Worm (Caenorhabditis elegans) whole organism, L3 larva: ENCODE measurements around the gene nlp-50.

ENCODE experiments used
- R02D3.7 ChIP-seq: fragments of 150-350 bp; optimal IDR thresholded peaks from 2 replicates; lab custom pipeline; 2014; ENCODE audit warnings: missing biosample characterization, missing genetic modification characterization
- aly-2 ChIP-seq: fragments of 150-350 bp; optimal IDR thresholded peaks from 2 replicates; lab custom pipeline; 2014; ENCODE audit warnings: missing biosample characterization, missing genetic modification characterization
- ama-1 ChIP-seq: fragments of 150-350 bp; optimal IDR thresholded peaks from 2 replicates; lab custom pipeline; 2018
- ceh-28 ChIP-seq: fragments of 150-350 bp; optimal IDR thresholded peaks from 2 replicates; lab custom pipeline; 2014; ENCODE audit warnings: missing biosample characterization, missing genetic modification reagents, missing genetic modification characterization
- ceh-82 ChIP-seq: fragments of 150-350 bp; optimal IDR thresholded peaks from 2 replicates; lab custom pipeline; 2014; ENCODE audit warnings: missing biosample characterization, missing genetic modification characterization
- daf-12 ChIP-seq: fragments of 150-350 bp; optimal IDR thresholded peaks from 2 replicates; lab custom pipeline; 2014; ENCODE audit warnings: missing biosample characterization, missing genetic modification reagents, missing genetic modification characterization
- egl-5 ChIP-seq: fragments of 150-350 bp; optimal IDR thresholded peaks from 2 replicates; lab custom pipeline; 2017; ENCODE audit warnings: missing biosample characterization, missing genetic modification reagents, missing genetic modification characterization, inconsistent platforms
- elt-1 ChIP-seq: fragments of 150-350 bp; optimal IDR thresholded peaks from 2 replicates; lab custom pipeline; 2014; ENCODE audit warnings: missing biosample characterization, missing genetic modification characterization
- elt-2 ChIP-seq: sonication (generic microtip); optimal IDR thresholded peaks from 2 replicates; lab custom pipeline; 2016; ENCODE audit warnings: missing genetic modification reagents, mild to moderate bottlenecking, missing genetic modification characterization, missing compliant biosample characterization
- elt-3 ChIP-seq, 3 experiments: fragments of 150-350 bp in 1 of 3; sonication (generic microtip) in 2 of 3; optimal IDR thresholded peaks; 2 replicates in 2 of 3; 4 replicates in 1 of 3; lab custom pipeline; 2014 to 2017; ENCODE audit warnings: missing biosample characterization in 3 of 3, missing genetic modification characterization in 3 of 3
- fkh-10 ChIP-seq: sonication (generic microtip); optimal IDR thresholded peaks from 2 replicates; lab custom pipeline; 2017; ENCODE audit warnings: missing biosample characterization, missing genetic modification reagents, missing genetic modification characterization
- fkh-2 ChIP-seq: fragments of 150-350 bp; optimal IDR thresholded peaks from 2 replicates; lab custom pipeline; 2014; ENCODE audit warnings: missing biosample characterization, missing genetic modification reagents, missing genetic modification characterization
- hmg-11 ChIP-seq: sonication (generic microtip); optimal IDR thresholded peaks from 2 replicates; lab custom pipeline; 2016; ENCODE audit warnings: missing genetic modification characterization, missing compliant biosample characterization
- jun-1 ChIP-seq: fragments of 150-350 bp; optimal IDR thresholded peaks from 2 replicates; lab custom pipeline; 2014; ENCODE audit warnings: missing biosample characterization, missing genetic modification reagents, missing genetic modification characterization
- lin-15B ChIP-seq: fragments of 150-350 bp; optimal IDR thresholded peaks from 2 replicates; lab custom pipeline; 2014; ENCODE audit warnings: missing biosample characterization, missing genetic modification characterization
- lin-39 ChIP-seq: fragments of 150-350 bp; optimal IDR thresholded peaks from 2 replicates; lab custom pipeline; 2018; ENCODE audit warnings: missing biosample characterization, missing genetic modification reagents, missing genetic modification characterization
- lsy-12 ChIP-seq: sonication (generic microtip); optimal IDR thresholded peaks from 2 replicates; lab custom pipeline; 2016; ENCODE audit warnings: mild to moderate bottlenecking, missing genetic modification characterization, missing compliant biosample characterization
- mml-1 ChIP-seq: fragments of 150-350 bp; sonication (generic microtip); optimal IDR thresholded peaks from 3 replicates; lab custom pipeline; 2014; ENCODE audit warnings: missing biosample characterization, missing genetic modification characterization
- nfya-1 ChIP-seq: sonication (generic microtip); optimal IDR thresholded peaks from 2 replicates; lab custom pipeline; 2017; ENCODE audit warnings: missing genetic modification characterization, mild to moderate bottlenecking, missing compliant biosample characterization, antibody characterized with exemption, moderate library complexity; ENCODE audit not compliant: insufficient read depth
- nhr-11 ChIP-seq: fragments of 150-350 bp; optimal IDR thresholded peaks from 2 replicates; lab custom pipeline; 2014; ENCODE audit warnings: missing biosample characterization, missing genetic modification characterization
- nhr-12 ChIP-seq: fragments of 150-350 bp; optimal IDR thresholded peaks from 2 replicates; lab custom pipeline; 2014; ENCODE audit warnings: missing biosample characterization, missing genetic modification characterization
- nhr-23 ChIP-seq: fragments of 150-350 bp; optimal IDR thresholded peaks from 2 replicates; lab custom pipeline; 2014; ENCODE audit warnings: missing biosample characterization, missing genetic modification reagents, missing genetic modification characterization
- nhr-25 ChIP-seq: sonication (generic microtip); optimal IDR thresholded peaks from 2 replicates; lab custom pipeline; 2017; ENCODE audit warnings: missing biosample characterization, missing genetic modification characterization
- nhr-28 ChIP-seq: fragments of 150-350 bp; optimal IDR thresholded peaks from 2 replicates; lab custom pipeline; 2014; ENCODE audit warnings: missing biosample characterization, missing genetic modification characterization
- nhr-43 ChIP-seq: sonication (generic microtip); optimal IDR thresholded peaks from 2 replicates; lab custom pipeline; 2016; ENCODE audit warnings: mild to moderate bottlenecking, missing genetic modification characterization, missing compliant biosample characterization; ENCODE audit not compliant: poor library complexity, severe bottlenecking
- nhr-76 ChIP-seq: fragments of 150-350 bp; sonication (generic microtip); optimal IDR thresholded peaks from 5 replicates; lab custom pipeline; 2014; ENCODE audit warnings: missing biosample characterization, missing genetic modification characterization
- nhr-77 ChIP-seq: fragments of 150-350 bp; optimal IDR thresholded peaks from 2 replicates; lab custom pipeline; 2014; ENCODE audit warnings: missing biosample characterization, missing genetic modification characterization
- pha-4 ChIP-seq: fragments of 150-350 bp; optimal IDR thresholded peaks from 2 replicates; lab custom pipeline; 2014; ENCODE audit warnings: missing biosample characterization, missing genetic modification reagents, missing genetic modification characterization
- pqm-1 ChIP-seq: fragments of 150-350 bp; optimal IDR thresholded peaks from 2 replicates; lab custom pipeline; 2017; ENCODE audit warnings: missing biosample characterization, missing genetic modification characterization, inconsistent platforms
- sea-2 ChIP-seq: fragments of 150-350 bp; sonication (generic microtip); optimal IDR thresholded peaks from 4 replicates; lab custom pipeline; 2014; ENCODE audit warnings: missing biosample characterization, missing genetic modification reagents, missing genetic modification characterization
- snpc-4 ChIP-seq: fragments of 150-350 bp; optimal IDR thresholded peaks from 2 replicates; lab custom pipeline; 2014; ENCODE audit warnings: missing biosample characterization, missing genetic modification characterization
- tbx-2 ChIP-seq: sonication (generic microtip); optimal IDR thresholded peaks from 2 replicates; lab custom pipeline; 2016; ENCODE audit warnings: mild to moderate bottlenecking, missing genetic modification characterization, missing compliant biosample characterization
- unc-39 ChIP-seq: sonication (generic microtip); optimal IDR thresholded peaks from 4 replicates; lab custom pipeline; 2017; ENCODE audit warnings: missing biosample characterization, missing genetic modification characterization
- unc-62 ChIP-seq: fragments of 150-350 bp; sonication (generic microtip); optimal IDR thresholded peaks from 4 replicates; lab custom pipeline; 2014; ENCODE audit warnings: missing biosample characterization, missing genetic modification reagents, missing genetic modification characterization
- zag-1 ChIP-seq: fragments of 150-350 bp; optimal IDR thresholded peaks from 2 replicates; lab custom pipeline; 2014; ENCODE audit warnings: missing biosample characterization, missing genetic modification characterization

nlp-50 gene

ce11 chrII:6781231-6781630 is 16.4 kb downstream of the nlp-50 start:
- TF ChIP-seq aly-2 (tag; lab: Kevin White, UChicago) = no peak
- TF ChIP-seq elt-2 (tag; lab: Kevin White, UChicago) = peak; percentile 66
- no peak for TF ChIP-seq nhr-25 (tag; lab: Kevin White, UChicago)
- TF ChIP-seq pqm-1 (tag; lab: Kevin White, UChicago) = peak; percentile 30
- TF ChIP-seq, all 47 proteins: peak for 2

ce11 chrII:6781983-6782382 is 17.1 kb downstream of the nlp-50 start:
- TF ChIP-seq elt-3 (tag; optimal IDR thresholded peaks at IDR 0.05; lab: Kevin White, UChicago) = no peak
- no peak for TF ChIP-seq egl-5 (tag; lab: Kevin White, UChicago)
- no peak for TF ChIP-seq nhr-11 (tag; lab: Kevin White, UChicago)
- no peak for TF ChIP-seq fkh-10 (GFP tag; lab: Kevin White, UChicago)
- TF ChIP-seq hmg-11 (tag; lab: Kevin White, UChicago) = no peak

ce11 chrII:6782738-6783163 is 17.9 kb downstream of the nlp-50 start:
- TF ChIP-seq fkh-10 (GFP tag; lab: Kevin White, UChicago) = peak; percentile 0
- TF ChIP-seq nhr-23 (tag; lab: Kevin White, UChicago) = peak; percentile 19
- TF ChIP-seq egl-5 (tag; lab: Kevin White, UChicago) = peak; percentile 26
- no peak for TF ChIP-seq zag-1 (tag; lab: Kevin White, UChicago)
- peak; percentile 62 for TF ChIP-seq nhr-25 (tag; lab: Kevin White, UChicago)
- TF ChIP-seq jun-1 (tag; lab: Kevin White, UChicago) = peak; percentile 11
- TF ChIP-seq ceh-82 (tag; lab: Kevin White, UChicago) = no peak
- TF ChIP-seq nhr-76 (tag; lab: Kevin White, UChicago) = no peak
- TF ChIP-seq lin-39 = peak; percentile 57
- TF ChIP-seq ceh-28 = peak; percentile 83
- TF ChIP-seq nhr-11 (tag; lab: Kevin White, UChicago) = peak; percentile 26
- peak; percentile 77 for TF ChIP-seq pha-4 (tag; lab: Kevin White, UChicago)
- TF ChIP-seq snpc-4 = peak; percentile 48
- TF ChIP-seq nfya-1 (tag; lab: Kevin White, UChicago) = peak; percentile 81
- TF ChIP-seq elt-2 (tag; lab: Kevin White, UChicago) = peak; percentile 27
- no peak for TF ChIP-seq ama-1 (lab: Kevin White, UChicago)
- peak; percentile 77 for TF ChIP-seq lin-15B (tag; lab: Kevin White, UChicago)

- TF ChIP-seq sea-2 (no peak), unc-62 (GFP tag; lab: Kevin White, UChicago) (no peak), nhr-43 (tag; lab: Kevin White, UChicago) (no peak), fkh-10 (GFP tag; lab: Kevin White, UChicago) (no peak), pqm-1 (tag; lab: Kevin White, UChicago) (no peak), lsy-12 (tag; lab: Kevin White, UChicago) (no peak), jun-1 (tag; lab: Kevin White, UChicago) (no peak), egl-5 (tag; lab: Kevin White, UChicago) (no peak), mml-1 (no peak), nhr-28 (tag; lab: Kevin White, UChicago) (no peak), snpc-4 (no peak), ceh-82 (tag; lab: Kevin White, UChicago) (no peak), fkh-2 (tag; lab: Kevin White, UChicago) (no peak), daf-12 (tag; lab: Kevin White, UChicago) (no peak), nhr-77 (tag; lab: Kevin White, UChicago) (no peak), lin-39 (no peak)
Observed at ce11 chrII:6783377-6783829, 18.6 kb downstream of the nlp-50 start, which contains the start of gene gldi-2. Gene gldi-2, plus strand, starts transcription at chrII:6783427.

- TF ChIP-seq fkh-10 (GFP tag; lab: Kevin White, UChicago) (no peak), nhr-43 (tag; lab: Kevin White, UChicago) (no peak), nhr-76 (tag; lab: Kevin White, UChicago) (no peak), lsy-12 (tag; lab: Kevin White, UChicago) (no peak), lin-15B (tag; lab: Kevin White, UChicago) (no peak), egl-5 (tag; lab: Kevin White, UChicago) (no peak), elt-3 (tag; optimal IDR thresholded peaks at IDR 0.05; lab: Kevin White, UChicago) (no peak), elt-1 (no peak), unc-39 (tag; lab: Kevin White, UChicago) (no peak), jun-1 (tag; lab: Kevin White, UChicago) (no peak), tbx-2 (no peak), nhr-12 (tag; lab: Kevin White, UChicago) (no peak), fkh-2 (tag; lab: Kevin White, UChicago) (no peak), R02D3.7 (tag; lab: Kevin White, UChicago) (no peak), snpc-4 (no peak)
Observed at ce11 chrII:6788672-6789298, 24.0 kb downstream of the nlp-50 start, which contains the start of gene T13C2.3. Gene T13C2.3, plus strand, starts transcription at chrII:6789248.
